Fruit fly (Drosophila melanogaster) Kc167 (cell line): ENCODE results near the gene mfrn.

Experiments
- h ChIP-seq: fragments of >200 bp; optimal IDR thresholded peaks from 3 replicates; lab custom pipeline; 2018; ENCODE audit warnings: missing external identifiers
- insv ChIP-seq: fragments of >200 bp; optimal IDR thresholded peaks from 3 replicates; lab custom pipeline; 2018; ENCODE audit warnings: missing external identifiers
- psq ChIP-seq: fragments of >200 bp; optimal IDR thresholded peaks from 2 replicates; lab custom pipeline; 2017; ENCODE audit warnings: missing external identifiers
- ttk ChIP-seq: sonication (Bioruptor generic); optimal IDR thresholded peaks from 2 replicates; lab custom pipeline; 2017; ENCODE audit warnings: missing external identifiers

dm6 chr3R:27990651-27991050 is 42.8 kb upstream of the mfrn start, which contains the start of gene CG4815:
- TF ChIP-seq h (lab: Kevin White, UChicago) (no peak), insv (lab: Kevin White, UChicago) (no peak), psq (lab: Kevin White, UChicago) (no peak), ttk (lab: Kevin White, UChicago) (no peak)
